Worm (Caenorhabditis elegans) whole organism, L1 larva: ENCODE data around the gene F14B8.6.

ENCODE experiments used
- C34B4.2 ChIP-seq: sonication (generic microtip); optimal IDR thresholded peaks from 2 replicates; lab custom pipeline; 2017; ENCODE audit warnings: mild to moderate bottlenecking, missing genetic modification characterization, missing compliant biosample characterization
- Y116A8C.19 ChIP-seq: sonication (generic microtip); optimal IDR thresholded peaks from 2 replicates; lab custom pipeline; 2016; ENCODE audit warnings: missing compliant biosample characterization, missing genetic modification characterization, borderline replicate concordance
- aha-1 ChIP-seq: fragments of 150-350 bp; optimal IDR thresholded peaks from 2 replicates; lab custom pipeline; 2014; ENCODE audit warnings: missing biosample characterization, missing genetic modification characterization
- blmp-1 ChIP-seq: fragments of 150-350 bp; optimal IDR thresholded peaks from 2 replicates; lab custom pipeline; 2014; ENCODE audit warnings: missing biosample characterization, missing genetic modification characterization
- ceh-63 ChIP-seq: fragments of 200-800 bp; sonication (Bioruptor generic); optimal IDR thresholded peaks from 2 replicates; lab custom pipeline; 2018; ENCODE audit warnings: mild to moderate bottlenecking, missing genetic modification characterization, missing compliant biosample characterization
- ceh-82 ChIP-seq, 3 experiments: fragments of 150-350 bp in 1 of 3; sonication (generic microtip) in 2 of 3; optimal IDR thresholded peaks; 2 replicates each; lab custom pipeline; 2014 to 2017; ENCODE audit warnings: missing biosample characterization in 3 of 3, missing genetic modification characterization in 3 of 3
- dsc-1 ChIP-seq: sonication (generic microtip); optimal IDR thresholded peaks from 2 replicates; lab custom pipeline; 2016; ENCODE audit warnings: mild to moderate bottlenecking, missing genetic modification characterization, missing compliant biosample characterization
- efl-1 ChIP-seq, 4 experiments: fragments of 150-350 bp; optimal IDR thresholded peaks in 3 of 4; peaks in 1 of 4; 1 replicate in 1 of 4; 2 replicates in 3 of 4; lab custom pipeline; 2014; ENCODE audit warnings: missing biosample characterization in 2 of 4, missing genetic modification characterization in 2 of 4, missing genetic modification reagents in 2 of 4
- egl-13 ChIP-seq: sonication (generic microtip); optimal IDR thresholded peaks from 2 replicates; lab custom pipeline; 2016; ENCODE audit warnings: missing genotype, missing genetic modification reagents, missing genetic modification characterization, missing compliant biosample characterization
- elt-2 ChIP-seq: sonication (generic microtip); optimal IDR thresholded peaks from 2 replicates; lab custom pipeline; 2016; ENCODE audit warnings: missing genetic modification characterization, mild to moderate bottlenecking, inconsistent platforms, missing compliant biosample characterization, missing genetic modification reagents
- fkh-4 ChIP-seq: sonication (generic microtip); optimal IDR thresholded peaks from 2 replicates; lab custom pipeline; 2016; ENCODE audit warnings: missing compliant biosample characterization, missing genetic modification characterization, borderline replicate concordance
- fkh-8 ChIP-seq: sonication (generic microtip); optimal IDR thresholded peaks from 2 replicates; lab custom pipeline; 2016; ENCODE audit warnings: mild to moderate bottlenecking, missing genetic modification characterization, missing compliant biosample characterization
- hlh-17 ChIP-seq: fragments of 200-800 bp; sonication (Bioruptor generic); optimal IDR thresholded peaks from 2 replicates; lab custom pipeline; 2018; ENCODE audit warnings: missing genetic modification characterization, mild to moderate bottlenecking, missing compliant biosample characterization, moderate library complexity, borderline replicate concordance
- lin-13 ChIP-seq: fragments of 150-350 bp; optimal IDR thresholded peaks from 2 replicates; lab custom pipeline; 2014; ENCODE audit warnings: missing biosample characterization, missing genetic modification reagents, missing genetic modification characterization
- lin-14 ChIP-seq: fragments of 200-800 bp; sonication (Bioruptor generic); optimal IDR thresholded peaks from 2 replicates; lab custom pipeline; 2018; ENCODE audit warnings: mild to moderate bottlenecking, missing genetic modification characterization, moderate library complexity, missing compliant biosample characterization
- lin-35 ChIP-seq, 2 experiments: fragments of 150-350 bp; optimal IDR thresholded peaks; 2 replicates each; lab custom pipeline; 2014; ENCODE audit warnings: missing biosample characterization in 2 of 2, missing genetic modification characterization in 2 of 2, missing genetic modification reagents in 2 of 2
- lin-39 ChIP-seq: fragments of 150-350 bp; optimal IDR thresholded peaks from 2 replicates; lab custom pipeline; 2014; ENCODE audit warnings: missing biosample characterization, missing genetic modification reagents, missing genetic modification characterization
- lir-3 ChIP-seq: sonication (generic microtip); optimal IDR thresholded peaks from 2 replicates; lab custom pipeline; 2016; ENCODE audit warnings: mild to moderate bottlenecking, missing genetic modification characterization, moderate library complexity, missing compliant biosample characterization; ENCODE audit not compliant: poor library complexity
- lsy-2 ChIP-seq, 2 experiments: fragments of 150-350 bp; optimal IDR thresholded peaks; 2 replicates each; lab custom pipeline; 2014; ENCODE audit warnings: missing biosample characterization in 2 of 2, missing genetic modification characterization in 2 of 2
- nhr-19 ChIP-seq: fragments of 200-800 bp; sonication (Bioruptor generic); conservative IDR thresholded peaks from 2 replicates; pipeline ENCODE4 v1.3.6; 2022; ENCODE audit warnings: missing genetic modification characterization, missing compliant biosample characterization
- nhr-237 ChIP-seq: fragments of 150-350 bp; optimal IDR thresholded peaks from 2 replicates; lab custom pipeline; 2014; ENCODE audit warnings: missing biosample characterization, missing genetic modification characterization
- nhr-77 ChIP-seq: fragments of 150-350 bp; optimal IDR thresholded peaks from 2 replicates; lab custom pipeline; 2014; ENCODE audit warnings: missing biosample characterization, missing genetic modification characterization
- nhr-84 ChIP-seq: sonication (generic microtip); optimal IDR thresholded peaks from 2 replicates; lab custom pipeline; 2017; ENCODE audit warnings: missing biosample characterization, missing genetic modification characterization
- nhr-90 ChIP-seq: sonication (generic microtip); optimal IDR thresholded peaks from 2 replicates; lab custom pipeline; 2016; ENCODE audit warnings: mild to moderate bottlenecking, missing genetic modification characterization, missing compliant biosample characterization; ENCODE audit not compliant: poor library complexity
- pax-3 ChIP-seq: fragments of 200-800 bp; sonication (Bioruptor generic); optimal IDR thresholded peaks from 2 replicates; lab custom pipeline; 2018; ENCODE audit warnings: mild to moderate bottlenecking, missing genetic modification characterization, moderate library complexity, missing compliant biosample characterization
- snu-23 ChIP-seq: sonication (generic microtip); optimal IDR thresholded peaks from 2 replicates; lab custom pipeline; 2016; ENCODE audit warnings: missing genetic modification characterization, missing compliant biosample characterization
- sptf-1 ChIP-seq: fragments of 150-350 bp; optimal IDR thresholded peaks from 2 replicates; lab custom pipeline; 2014; ENCODE audit warnings: missing biosample characterization, missing genetic modification characterization
- tbx-2 ChIP-seq: sonication (generic microtip); optimal IDR thresholded peaks from 2 replicates; lab custom pipeline; 2016; ENCODE audit warnings: missing genetic modification characterization, missing compliant biosample characterization
- tlp-1 ChIP-seq: fragments of 150-350 bp; optimal IDR thresholded peaks from 2 replicates; lab custom pipeline; 2014; ENCODE audit warnings: missing biosample characterization, missing genetic modification characterization
- unc-86 ChIP-seq: sonication (generic microtip); optimal IDR thresholded peaks from 2 replicates; lab custom pipeline; 2016; ENCODE audit warnings: missing genetic modification characterization, missing compliant biosample characterization
- unc-98 ChIP-seq: fragments of 200-800 bp; sonication (Bioruptor generic); IDR thresholded peaks from 2 replicates; pipeline ENCODE4 v1.3.6; 2022; ENCODE audit warnings: missing genetic modification characterization, missing compliant biosample characterization
- zip-4 ChIP-seq: fragments of 200-800 bp; sonication (Bioruptor generic); optimal IDR thresholded peaks from 2 replicates; lab custom pipeline; 2018; ENCODE audit warnings: mild to moderate bottlenecking, missing genetic modification characterization, moderate library complexity, missing compliant biosample characterization
- ztf-4 ChIP-seq: fragments of 150-350 bp; optimal IDR thresholded peaks from 2 replicates; lab custom pipeline; 2014; ENCODE audit warnings: missing biosample characterization, missing genetic modification characterization

The F14B8.6 gene

DNA sequence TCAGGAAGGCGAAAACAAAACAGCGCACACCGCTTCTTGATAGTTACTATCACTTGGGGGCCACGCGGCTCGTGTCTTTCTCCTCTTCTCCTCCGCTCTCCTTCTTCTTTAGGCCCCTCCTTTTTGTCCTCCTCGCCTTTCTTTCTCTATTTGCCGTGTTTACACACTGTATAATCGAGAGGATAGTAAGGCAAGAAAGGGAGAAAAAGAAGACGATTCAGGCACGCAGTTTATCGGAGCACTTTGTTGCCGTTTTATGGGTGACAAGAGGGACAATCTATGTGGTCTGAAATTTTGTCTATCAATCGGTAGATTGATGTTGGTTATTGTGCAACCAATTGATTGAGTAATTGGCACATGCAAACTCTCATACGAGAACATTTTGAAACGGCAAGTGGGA is at the start of gene F14B8.6:
F14B8.6 (minus strand) TSS at position 292 of the 400 bp plus-strand sequence.
- TF ChIP-seq elt-2 (tag; lab: Kevin White, UChicago), result peak; percentile 68
- TF ChIP-seq blmp-1 (tag; lab: Kevin White, UChicago), result peak; percentile 18
- TF ChIP-seq unc-98 (GFP tag; lab: Robert Waterston, UW), result no peak
- no peak for TF ChIP-seq C34B4.2 (tag; lab: Kevin White, UChicago)
- no peak for TF ChIP-seq snu-23
- no peak for TF ChIP-seq sptf-1 (tag; lab: Kevin White, UChicago)
- no peak for TF ChIP-seq fkh-4 (tag; lab: Kevin White, UChicago)
- peak in 1 of 2 experiments; percentile 33 for TF ChIP-seq lin-35 (GFP tag; optimal IDR thresholded peaks at IDR 0.05; lab: Kevin White, UChicago)
- TF ChIP-seq hlh-17 (GFP tag; lab: Kevin White, UChicago), result no peak
- TF ChIP-seq, all 84 proteins: peak for 3

DNA sequence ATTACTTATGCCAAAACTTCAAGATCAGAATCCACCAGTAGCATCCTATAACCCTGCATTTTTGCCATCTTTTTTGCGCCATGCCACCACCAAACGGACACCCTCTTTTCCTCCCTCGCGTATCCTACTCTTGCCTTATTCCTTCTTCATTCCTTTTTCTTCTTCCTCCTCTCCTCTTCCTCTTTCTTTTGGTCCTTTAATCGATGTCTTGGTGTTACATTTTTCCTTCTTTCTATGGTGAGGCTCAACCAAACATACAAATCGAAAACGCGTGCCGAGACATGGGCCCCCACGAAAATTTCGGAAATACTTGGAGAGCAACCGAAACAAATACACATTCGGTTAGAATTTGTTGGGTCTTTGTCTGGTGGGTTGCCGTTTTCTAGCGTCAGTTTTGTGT is 39.1 kb upstream of the F14B8.6 start:
- TF ChIP-seq ceh-82 (tag; optimal IDR thresholded peaks at IDR 0.05; lab: Kevin White, UChicago) (peak in 1 of 3 experiments; percentile 19), lin-14 (peak; percentile 69), nhr-77 (no peak), tlp-1 (tag; lab: Kevin White, UChicago) (no peak), egl-13 (no peak), sptf-1 (tag; lab: Kevin White, UChicago) (no peak), nhr-237 (tag; lab: Kevin White, UChicago) (no peak), zip-4 (GFP tag; lab: Kevin White, UChicago) (no peak), unc-98 (GFP tag; lab: Robert Waterston, UW) (no peak), lin-39 (tag; lab: Kevin White, UChicago) (no peak), lin-13 (no peak), pax-3 (no peak), elt-2 (tag; lab: Kevin White, UChicago) (no peak), Y116A8C.19 (tag; lab: Kevin White, UChicago) (no peak), efl-1 (optimal IDR thresholded peaks at IDR 0.05; lab: Kevin White, UChicago) (no peak), efl-1 (GFP tag; optimal IDR thresholded peaks at IDR 0.05 in 1 of 2; lab: Kevin White, UChicago) (peak in 1 of 2 experiments; percentile 83), aha-1 (tag; lab: Kevin White, UChicago) (no peak), nhr-90 (no peak), lir-3 (tag; lab: Kevin White, UChicago) (no peak), hlh-17 (GFP tag; lab: Kevin White, UChicago) (no peak), ceh-63 (GFP tag; lab: Kevin White, UChicago) (no peak), lsy-2 (tag; optimal IDR thresholded peaks at IDR 0.05; lab: Kevin White, UChicago) (no peak), lin-35 (GFP tag; optimal IDR thresholded peaks at IDR 0.05; lab: Kevin White, UChicago) (no peak), ztf-4 (no peak), snu-23 (no peak), nhr-19 (GFP tag; lab: Robert Waterston, UW) (no peak)
- TF ChIP-seq, all 84 proteins: peak for 3

DNA sequence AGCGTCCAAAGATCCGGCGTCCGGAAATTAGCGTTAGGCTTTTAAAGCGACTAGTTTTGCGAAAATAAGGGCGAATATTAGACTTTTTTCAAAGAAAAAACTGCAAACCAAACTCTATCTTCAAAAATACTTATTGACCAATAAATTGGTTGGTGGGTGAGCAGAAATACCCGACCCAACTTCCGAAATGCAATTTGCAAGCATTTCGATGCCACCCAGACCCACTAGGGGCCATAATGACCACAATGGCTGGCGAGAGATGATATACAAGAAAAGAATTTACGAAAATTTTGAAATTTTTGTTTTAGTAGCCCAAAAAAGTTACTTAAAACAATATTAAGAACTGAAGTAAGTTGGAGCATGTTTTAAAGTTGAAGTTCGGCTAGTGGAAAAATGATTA is 37.9 kb upstream of the F14B8.6 start:
- TF ChIP-seq lin-14 (peak; percentile 30), nhr-84 (tag; lab: Kevin White, UChicago) (no peak)

DNA sequence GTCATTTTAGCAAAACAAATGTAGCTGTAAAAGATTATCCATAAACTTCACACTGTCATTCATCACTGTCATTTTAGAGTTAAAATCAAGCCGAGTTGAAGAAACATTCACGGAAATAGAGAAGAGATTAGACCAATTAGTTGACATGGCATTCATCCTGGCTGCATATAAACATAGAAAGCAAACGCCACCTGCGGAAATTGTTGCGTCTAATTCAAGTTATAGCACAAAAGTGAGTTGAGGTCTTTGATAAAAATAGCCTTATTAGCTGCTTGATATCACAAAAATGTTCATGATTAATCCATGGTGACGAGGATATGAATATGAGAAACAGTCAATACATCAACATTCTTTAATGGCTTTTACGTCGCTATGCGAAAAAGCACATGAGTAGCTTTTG is 36.3 kb upstream of the F14B8.6 start:
- no peak for TF ChIP-seq tbx-2 (tag; lab: Kevin White, UChicago)
- TF ChIP-seq efl-1 (optimal IDR thresholded peaks at IDR 0.05; lab: Kevin White, UChicago), result no peak
- TF ChIP-seq efl-1 (GFP tag; optimal IDR thresholded peaks at IDR 0.05 in 1 of 2; lab: Kevin White, UChicago), result peak in 1 of 2 experiments; percentile 49
- peak; percentile 90 for TF ChIP-seq dsc-1 (tag; lab: Kevin White, UChicago)
- peak; percentile 40 for TF ChIP-seq fkh-8
- peak; percentile 32 for TF ChIP-seq pax-3
- TF ChIP-seq ceh-63 (GFP tag; lab: Kevin White, UChicago), result no peak
- TF ChIP-seq unc-86 (tag; lab: Kevin White, UChicago), result no peak
